Worm (Caenorhabditis elegans): ENCODE data around the gene ptp-2.

- TF ChIP-seq nhr-11 (tag; optimal IDR thresholded peaks at IDR 0.05) (no peak), tbx-2 (tag; optimal IDR thresholded peaks at IDR 0.05) (no peak), unc-62 (GFP tag; optimal IDR thresholded peaks at IDR 0.05) (no peak), ceh-63 (GFP tag; optimal IDR thresholded peaks at IDR 0.05) (no peak), hlh-17 (GFP tag; optimal IDR thresholded peaks at IDR 0.05; ENCODE audit: borderline replicate concordance) (no peak), aly-2 (tag; optimal IDR thresholded peaks at IDR 0.05) (no peak), fos-1 (tag; optimal IDR thresholded peaks at IDR 0.05) (no peak), zag-1 (tag; optimal IDR thresholded peaks at IDR 0.05) (no peak), nhr-12 (tag; optimal IDR thresholded peaks at IDR 0.05) (no peak), snu-23 (GFP tag; optimal IDR thresholded peaks at IDR 0.05) (no peak), dpl-1 (GFP tag; optimal IDR thresholded peaks at IDR 0.05) (no peak), fkh-8 (tag; optimal IDR thresholded peaks at IDR 0.05) (no peak), ztf-4 (tag; optimal IDR thresholded peaks at IDR 0.05) (no peak)
Measured at ce11 chrII:5961317-5961716, 42.9 kb downstream of the ptp-2 start, which contains the start of gene B0034.7.

Data from whole organism, L1 larva.